Fruit fly (Drosophila melanogaster) whole organism, embryonic: ENCODE measurements around the gene Atg5.

Experiments
- Abd-B ChIP-seq: fragments of 200-800 bp; sonication (Bioruptor generic); optimal IDR thresholded peaks from 2 replicates; lab custom pipeline; 2018; ENCODE audit warnings: missing biosample characterization, mild to moderate bottlenecking, missing genetic modification characterization, moderate library complexity
- B-H1 ChIP-seq: fragments of 200-800 bp; sonication (Bioruptor generic); IDR thresholded peaks from 3 replicates; pipeline ENCODE4 v1.3.6; 2022; ENCODE audit warnings: missing biosample characterization, missing genetic modification characterization
- C15 ChIP-seq: fragments of 200-800 bp; sonication (Bioruptor generic); IDR thresholded peaks from 3 replicates; pipeline ENCODE4 v1.3.6; 2022; ENCODE audit warnings: missing biosample characterization, missing genetic modification characterization
- CG10209 ChIP-seq: fragments of 200-800 bp; sonication (Bioruptor generic); optimal IDR thresholded peaks from 3 replicates; lab custom pipeline; 2017; ENCODE audit warnings: missing biosample characterization, mild to moderate bottlenecking, missing genetic modification characterization, missing genetic modification reagents
- CG10274 ChIP-seq: fragments of 200-800 bp; sonication (Bioruptor generic); optimal IDR thresholded peaks from 3 replicates; lab custom pipeline; 2017; ENCODE audit warnings: missing biosample characterization, mild to moderate bottlenecking, missing genetic modification characterization
- CG12659 ChIP-seq: fragments of 200-800 bp; sonication (Bioruptor generic); optimal IDR thresholded peaks from 3 replicates; lab custom pipeline; 2017; ENCODE audit warnings: mild to moderate bottlenecking, missing biosample characterization, missing genetic modification reagents, missing genetic modification characterization
- CG12942 ChIP-seq: fragments of 200-800 bp; sonication (Bioruptor generic); optimal IDR thresholded peaks from 3 replicates; lab custom pipeline; 2016; ENCODE audit warnings: missing biosample characterization, missing genetic modification characterization
- CG15269 ChIP-seq: fragments of 200-800 bp; sonication (Bioruptor generic); optimal IDR thresholded peaks from 2 replicates; lab custom pipeline; 2018; ENCODE audit warnings: missing biosample characterization, mild to moderate bottlenecking, missing genetic modification characterization, moderate library complexity
- CG1529 ChIP-seq: fragments of 200-800 bp; sonication (Bioruptor generic); optimal IDR thresholded peaks from 3 replicates; lab custom pipeline; 2018; ENCODE audit warnings: missing biosample characterization, missing genetic modification characterization
- CG15601 ChIP-seq: fragments of 200-800 bp; sonication (Bioruptor generic); optimal IDR thresholded peaks from 3 replicates; lab custom pipeline; 2019; ENCODE audit warnings: missing biosample characterization, mild to moderate bottlenecking, missing genetic modification characterization, moderate library complexity
- CG15696 ChIP-seq: fragments of 200-800 bp; sonication (Bioruptor generic); optimal IDR thresholded peaks from 2 replicates; lab custom pipeline; 2019; ENCODE audit warnings: missing biosample characterization, mild to moderate bottlenecking, missing genetic modification characterization, moderate library complexity
- CG1792 ChIP-seq: fragments of 200-800 bp; sonication (Bioruptor generic); optimal IDR thresholded peaks from 2 replicates; lab custom pipeline; 2016; ENCODE audit warnings: missing biosample characterization, missing genetic modification characterization
- CG1832 ChIP-seq: fragments of 200-800 bp; sonication (Bioruptor generic); optimal IDR thresholded peaks from 2 replicates; lab custom pipeline; 2017; ENCODE audit warnings: missing biosample characterization, mild to moderate bottlenecking, missing genetic modification characterization, inconsistent platforms
- CG2712 ChIP-seq: fragments of 200-800 bp; optimal IDR thresholded peaks from 3 replicates; lab custom pipeline; 2019; ENCODE audit warnings: missing biosample characterization, mild to moderate bottlenecking, missing genetic modification characterization, moderate library complexity
- CG30403 ChIP-seq: fragments of 200-800 bp; sonication (Bioruptor generic); optimal IDR thresholded peaks from 3 replicates; lab custom pipeline; 2016; ENCODE audit warnings: missing biosample characterization, missing genetic modification characterization
- CG32532 ChIP-seq: fragments of 200-800 bp; sonication (Bioruptor generic); IDR thresholded peaks from 2 replicates; pipeline ENCODE4 v1.3.6; 2022; ENCODE audit warnings: missing biosample characterization, missing genetic modification characterization
- CG32767 ChIP-seq: fragments of 200-800 bp; sonication (Bioruptor generic); IDR thresholded peaks from 2 replicates; pipeline ENCODE4 v1.3.6; 2022; ENCODE audit warnings: missing biosample characterization, missing genetic modification characterization
- CG42726 ChIP-seq: fragments of 200-800 bp; sonication (Bioruptor generic); IDR thresholded peaks from 2 replicates; pipeline ENCODE4 v1.3.6; 2022; ENCODE audit warnings: missing biosample characterization, missing genetic modification characterization; ENCODE audit not compliant: partially characterized antibody
- CG4404 ChIP-seq: fragments of 200-800 bp; sonication (Bioruptor generic); IDR thresholded peaks from 2 replicates; pipeline ENCODE4 v1.3.6; 2022; ENCODE audit warnings: missing biosample characterization, missing genetic modification characterization
- CG4424 ChIP-seq: fragments of 200-800 bp; sonication (Bioruptor generic); optimal IDR thresholded peaks from 3 replicates; lab custom pipeline; 2016; ENCODE audit warnings: missing biosample characterization, missing genetic modification characterization
- CG4707 ChIP-seq: fragments of 200-800 bp; sonication (Bioruptor generic); optimal IDR thresholded peaks from 2 replicates; lab custom pipeline; 2018; ENCODE audit warnings: missing biosample characterization, mild to moderate bottlenecking, missing genetic modification characterization, moderate library complexity
- CG7745 ChIP-seq: fragments of 200-800 bp; sonication (Bioruptor generic); optimal IDR thresholded peaks from 2 replicates; lab custom pipeline; 2018; ENCODE audit warnings: missing biosample characterization, mild to moderate bottlenecking, missing genetic modification characterization, moderate library complexity
- CG7786 ChIP-seq: fragments of 200-800 bp; sonication (Bioruptor generic); optimal IDR thresholded peaks from 2 replicates; lab custom pipeline; 2016; ENCODE audit warnings: missing biosample characterization, missing genetic modification characterization
- CG7928 ChIP-seq: fragments of 200-800 bp; sonication (Bioruptor generic); optimal IDR thresholded peaks from 2 replicates; lab custom pipeline; 2017; ENCODE audit warnings: missing biosample characterization, mild to moderate bottlenecking, missing genetic modification characterization
- CG8089 ChIP-seq: fragments of 200-800 bp; sonication (Bioruptor generic); optimal IDR thresholded peaks from 3 replicates; lab custom pipeline; 2016; ENCODE audit warnings: missing biosample characterization, missing genetic modification characterization
- CG8924 ChIP-seq: fragments of 200-800 bp; optimal IDR thresholded peaks from 3 replicates; lab custom pipeline; 2019; ENCODE audit warnings: missing biosample characterization, mild to moderate bottlenecking, missing genetic modification characterization, moderate library complexity
- CG8944 ChIP-seq: fragments of 200-800 bp; sonication (Bioruptor generic); optimal IDR thresholded peaks from 3 replicates; lab custom pipeline; 2016; ENCODE audit warnings: missing biosample characterization, missing genetic modification characterization
- D ChIP-seq, 2 experiments: fragments of 200-800 bp in 1 of 2; fragments of >200 bp in 1 of 2; sonication (Bioruptor generic) in 1 of 2; optimal IDR thresholded peaks; 2 replicates in 1 of 2; 3 replicates in 1 of 2; lab custom pipeline; 2017; ENCODE audit warnings: mild to moderate bottlenecking in 1 of 2, missing biosample characterization in 1 of 2, missing genetic modification characterization in 1 of 2, missing genetic modification reagents in 1 of 2
- Fer2 ChIP-seq: fragments of 200-800 bp; sonication (Bioruptor generic); optimal IDR thresholded peaks from 2 replicates; lab custom pipeline; 2018; ENCODE audit warnings: missing biosample characterization, mild to moderate bottlenecking, missing genetic modification characterization, moderate library complexity
- Hand ChIP-seq: fragments of 200-800 bp; sonication (Bioruptor generic); optimal IDR thresholded peaks from 2 replicates; lab custom pipeline; 2017; ENCODE audit warnings: mild to moderate bottlenecking, missing biosample characterization, missing genetic modification reagents, missing genetic modification characterization
- Hr51 ChIP-seq, 2 experiments: fragments of 200-800 bp; sonication (Bioruptor generic); optimal IDR thresholded peaks; 2 replicates in 1 of 2; 3 replicates in 1 of 2; lab custom pipeline; 2016 to 2018; ENCODE audit warnings: missing biosample characterization in 2 of 2, missing genetic modification characterization in 2 of 2, mild to moderate bottlenecking in 1 of 2, moderate library complexity in 1 of 2
- Mad ChIP-seq: fragments of 200-800 bp; sonication (Bioruptor generic); optimal IDR thresholded peaks from 2 replicates; lab custom pipeline; 2016; ENCODE audit warnings: missing biosample characterization, missing genetic modification characterization
- Scr ChIP-seq: fragments of 200-800 bp; sonication (Bioruptor generic); IDR thresholded peaks from 2 replicates; pipeline ENCODE4 v1.3.6; 2022; ENCODE audit warnings: missing biosample characterization, missing genetic modification characterization; ENCODE audit not compliant: partially characterized antibody
- Sox100B ChIP-seq: fragments of 200-800 bp; sonication (Bioruptor generic); optimal IDR thresholded peaks from 3 replicates; lab custom pipeline; 2018; ENCODE audit warnings: missing biosample characterization, mild to moderate bottlenecking, missing genetic modification characterization
- Tbp ChIP-seq: fragments of >200 bp; optimal IDR thresholded peaks from 2 replicates; lab custom pipeline; 2018; ENCODE audit warnings: missing biosample characterization, missing genetic modification characterization
- Xrp1 ChIP-seq: fragments of 200-800 bp; sonication (Bioruptor generic); IDR thresholded peaks from 2 replicates; pipeline ENCODE4 v1.3.6; 2022; ENCODE audit warnings: missing biosample characterization, missing genetic modification characterization
- chm ChIP-seq: fragments of 200-800 bp; sonication (Bioruptor generic); IDR thresholded peaks from 2 replicates; pipeline ENCODE4 v1.3.6; 2022; ENCODE audit warnings: missing biosample characterization, missing genetic modification characterization
- danr ChIP-seq: fragments of 200-800 bp; sonication (Bioruptor generic); IDR thresholded peaks from 2 replicates; pipeline ENCODE4 v1.3.6; 2022; ENCODE audit warnings: missing biosample characterization, missing genetic modification characterization
- gsb-n ChIP-seq: fragments of 200-800 bp; sonication (Bioruptor generic); optimal IDR thresholded peaks from 3 replicates; lab custom pipeline; 2018; ENCODE audit warnings: missing biosample characterization, mild to moderate bottlenecking, missing genetic modification characterization
- nerfin-2 ChIP-seq: fragments of 200-800 bp; sonication (Bioruptor generic); IDR thresholded peaks from 2 replicates; pipeline ENCODE4 v1.3.6; 2022; ENCODE audit warnings: missing biosample characterization, missing genetic modification characterization; ENCODE audit not compliant: partially characterized antibody
- pan ChIP-seq, 4 experiments: fragments of >200 bp in 3 of 4; fragments of 200-800 bp in 1 of 4; sonication (Bioruptor generic) in 1 of 4; optimal IDR thresholded peaks in 3 of 4; IDR thresholded peaks in 1 of 4; 2 replicates each; pipeline versions ENCODE4 v1.3.6 to Lab custom; 2017 to 2022; ENCODE audit warnings: missing biosample characterization in 2 of 4, missing genetic modification characterization in 2 of 4, mixed read lengths in 1 of 4
- pnt ChIP-seq: fragments of 200-800 bp; sonication (Bioruptor generic); optimal IDR thresholded peaks from 3 replicates; lab custom pipeline; 2016; ENCODE audit warnings: missing biosample characterization, missing genetic modification characterization
- ro ChIP-seq: fragments of 200-800 bp; sonication (Bioruptor generic); IDR thresholded peaks from 2 replicates; pipeline ENCODE4 v1.3.6; 2022; ENCODE audit warnings: missing biosample characterization, missing genetic modification characterization
- run ChIP-seq: fragments of 200-800 bp; sonication (Bioruptor generic); optimal IDR thresholded peaks from 3 replicates; lab custom pipeline; 2018; ENCODE audit warnings: missing biosample characterization, mild to moderate bottlenecking, missing genetic modification characterization
- tap ChIP-seq: fragments of 200-800 bp; optimal IDR thresholded peaks from 3 replicates; lab custom pipeline; 2019; ENCODE audit warnings: missing biosample characterization, mild to moderate bottlenecking, missing genetic modification characterization, moderate library complexity
- tna ChIP-seq: fragments of 200-800 bp; sonication (Bioruptor generic); IDR thresholded peaks from 2 replicates; pipeline ENCODE4 v1.3.6; 2022; ENCODE audit warnings: missing biosample characterization, missing genetic modification characterization; ENCODE audit not compliant: partially characterized antibody
- usp ChIP-seq: fragments of >200 bp; optimal IDR thresholded peaks from 2 replicates; lab custom pipeline; 2017; ENCODE audit warnings: missing biosample characterization, missing genetic modification characterization

Atg5 gene

dm6 chrX:7293874-7294559, 29.6 kb downstream of the Atg5 start (continued):
- no peak for TF ChIP-seq pan (optimal IDR thresholded peaks at IDR 0.05; lab: Kevin White, UChicago)
- TF ChIP-seq pan (GFP tag; optimal IDR thresholded peaks at IDR 0.05 in 1 of 2, IDR thresholded peaks at IDR 0.05 in 1 of 2) = peak in 1 of 2 experiments; percentile 84
- TF ChIP-seq CG8089 (GFP tag; lab: Kevin White, UChicago) = no peak
- peak; percentile 59; the same call in 1 of the 2 replicates for TF ChIP-seq CG32532 (GFP tag; lab: Robert Waterston, UW)
- peak; percentile 91 for TF ChIP-seq CG1529 (GFP tag; lab: Kevin White, UChicago)
- no peak for TF ChIP-seq CG42726
- TF ChIP-seq chm (GFP tag; lab: Robert Waterston, UW) = peak; percentile 75
- TF ChIP-seq Tbp (GFP tag; lab: Kevin White, UChicago) = no peak
- TF ChIP-seq Scr (GFP tag; lab: Robert Waterston, UW) = no peak
- peak; percentile 73 for TF ChIP-seq Fer2 (tag; lab: Kevin White, UChicago)
- TF ChIP-seq tap = peak; percentile 95
- TF ChIP-seq CG8944 (GFP tag; lab: Kevin White, UChicago) = no peak
- TF ChIP-seq B-H1 (GFP tag; lab: Robert Waterston, UW) = peak; percentile 68
- peak; percentile 95 for TF ChIP-seq CG15601 (tag; lab: Kevin White, UChicago)
- no peak for TF ChIP-seq usp (GFP tag; lab: Kevin White, UChicago)
- peak; percentile 96 for TF ChIP-seq CG15696
- peak; percentile 84 for TF ChIP-seq Abd-B
- TF ChIP-seq CG1832 = no peak
- TF ChIP-seq CG2712 (tag; lab: Kevin White, UChicago) = peak; percentile 98
- no peak for TF ChIP-seq CG7786 (GFP tag; lab: Kevin White, UChicago)
- peak; percentile 84 for TF ChIP-seq CG30403
- TF ChIP-seq run (tag; lab: Kevin White, UChicago) = peak; percentile 92
- TF ChIP-seq CG8924 = peak; percentile 96
- TF ChIP-seq CG4707 (GFP tag; lab: Kevin White, UChicago) = peak; percentile 72
- peak; percentile 94 for TF ChIP-seq gsb-n (tag; lab: Kevin White, UChicago)
- no peak for TF ChIP-seq nerfin-2 (GFP tag; lab: Robert Waterston, UW)
- peak; percentile 40; the same call in 1 of the 2 replicates for TF ChIP-seq danr (GFP tag; lab: Robert Waterston, UW)
- peak; percentile 74 for TF ChIP-seq CG32767 (GFP tag; lab: Robert Waterston, UW)
- TF ChIP-seq C15 (GFP tag; lab: Robert Waterston, UW) = 0 out of 3 replicates have a peak, but pooled peaks have one; percentile 9
- TF ChIP-seq CG4424 (GFP tag; lab: Kevin White, UChicago) = peak; percentile 82
- TF ChIP-seq CG7745 (tag; lab: Kevin White, UChicago) = peak; percentile 24
- peak; percentile 95 for TF ChIP-seq Xrp1 (GFP tag; lab: Robert Waterston, UW)
- TF ChIP-seq CG4404 = peak; percentile 71
- peak; percentile 90 for TF ChIP-seq CG12659 (GFP tag; lab: Kevin White, UChicago)
- TF ChIP-seq Hand (GFP tag; lab: Kevin White, UChicago) = peak; percentile 63
- peak; percentile 89 for TF ChIP-seq CG10209 (GFP tag; lab: Kevin White, UChicago)
- TF ChIP-seq CG1792 (GFP tag; lab: Kevin White, UChicago) = no peak
- peak in 1 of 2 experiments; percentile 94 for TF ChIP-seq Hr51 (GFP tag; optimal IDR thresholded peaks at IDR 0.05; lab: Kevin White, UChicago)
- TF ChIP-seq CG15269 (tag; lab: Kevin White, UChicago) = peak; percentile 88
- peak; percentile 49 for TF ChIP-seq CG12942
- peak; percentile 96 for TF ChIP-seq Sox100B (GFP tag; lab: Kevin White, UChicago)
- peak; percentile 27 for TF ChIP-seq CG7928 (GFP tag; lab: Kevin White, UChicago)
- peak; percentile 73; the same call in 1 of the 2 replicates for TF ChIP-seq ro (GFP tag; lab: Robert Waterston, UW)
- TF ChIP-seq D (optimal IDR thresholded peaks at IDR 0.05; lab: Kevin White, UChicago) = no peak
- TF ChIP-seq D (GFP tag; optimal IDR thresholded peaks at IDR 0.05; lab: Kevin White, UChicago) = peak; percentile 95
- TF ChIP-seq pnt = peak; percentile 17
- peak; percentile 55 for TF ChIP-seq CG10274 (GFP tag; lab: Kevin White, UChicago)
- peak; percentile 57 for TF ChIP-seq Mad (GFP tag; lab: Kevin White, UChicago)
- no peak for TF ChIP-seq tna
